Fruit fly (Drosophila melanogaster) whole organism, prepupa: ENCODE data around the gene CG44158.

Experiments used
- Blimp-1 ChIP-seq: fragments of 200-800 bp; sonication (Bioruptor generic); optimal IDR thresholded peaks from 3 replicates; lab custom pipeline; 2017; ENCODE audit warnings: missing biosample characterization, missing genetic modification characterization, mild to moderate bottlenecking, moderate library complexity, missing genetic modification reagents
- CG11902 ChIP-seq: fragments of 200-800 bp; sonication (Bioruptor generic); optimal IDR thresholded peaks from 3 replicates; lab custom pipeline; 2016; ENCODE audit warnings: missing biosample characterization, missing genetic modification characterization
- CG16779 ChIP-seq: fragments of 200-800 bp; sonication (Bioruptor generic); optimal IDR thresholded peaks from 3 replicates; lab custom pipeline; 2017; ENCODE audit warnings: missing biosample characterization, mild to moderate bottlenecking, missing genetic modification characterization
- CG6163 ChIP-seq: fragments of 200-800 bp; sonication (Bioruptor generic); IDR thresholded peaks from 3 replicates; pipeline ENCODE4 v1.3.6; 2022; ENCODE audit warnings: missing biosample characterization, missing genetic modification characterization
- CG7368 ChIP-seq: fragments of 200-800 bp; sonication (Bioruptor generic); optimal IDR thresholded peaks from 3 replicates; lab custom pipeline; 2016; ENCODE audit warnings: missing biosample characterization, missing genetic modification characterization
- CG8319 ChIP-seq: fragments of 200-800 bp; sonication (Bioruptor generic); optimal IDR thresholded peaks from 3 replicates; lab custom pipeline; 2016; ENCODE audit warnings: missing biosample characterization, missing genetic modification characterization
- Ets96B ChIP-seq: fragments of 200-800 bp; optimal IDR thresholded peaks from 2 replicates; lab custom pipeline; 2019; ENCODE audit warnings: missing biosample characterization, mild to moderate bottlenecking, missing genetic modification characterization, moderate library complexity
- Hr4 ChIP-seq: fragments of 200-800 bp; sonication (Bioruptor generic); optimal IDR thresholded peaks from 3 replicates; lab custom pipeline; 2016; ENCODE audit warnings: missing biosample characterization, missing genetic modification characterization
- dsx ChIP-seq: fragments of 200-800 bp; optimal IDR thresholded peaks from 3 replicates; lab custom pipeline; 2019; ENCODE audit warnings: missing biosample characterization, mild to moderate bottlenecking, missing genetic modification characterization, moderate library complexity; ENCODE audit not compliant: poor library complexity, severe bottlenecking
- eg ChIP-seq: fragments of 200-800 bp; sonication (Bioruptor generic); IDR thresholded peaks from 3 replicates; pipeline ENCODE4 v1.3.6; 2022; ENCODE audit warnings: missing biosample characterization, missing genetic modification characterization

DNA sequence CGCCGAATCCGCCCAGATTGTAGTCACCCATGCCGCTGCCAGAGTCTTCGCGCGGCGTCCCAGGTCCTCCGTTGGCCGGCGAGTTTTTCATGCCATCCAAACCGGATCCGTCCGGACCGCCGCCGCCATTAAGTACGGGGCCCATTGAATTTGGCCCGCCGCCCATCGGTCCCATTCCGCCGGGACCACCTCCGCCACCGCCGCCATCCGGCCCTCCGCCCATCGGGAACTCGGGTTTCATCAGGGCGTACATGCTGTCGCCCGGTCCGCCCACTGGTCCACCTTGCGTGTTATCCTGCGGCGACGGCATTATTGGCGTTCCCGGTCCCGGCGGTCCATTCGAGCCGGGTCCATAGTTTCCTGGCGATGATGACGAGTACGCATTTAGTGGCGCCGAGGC lies 13.3 kb upstream of the CG44158 start:
- no peak for TF ChIP-seq Blimp-1 (GFP tag; lab: Kevin White, UChicago)
- TF ChIP-seq Ets96B (tag; lab: Kevin White, UChicago): no peak
- TF ChIP-seq dsx: no peak
- TF ChIP-seq CG8319 (GFP tag; lab: Kevin White, UChicago): no peak
- no peak for TF ChIP-seq Hr4
- TF ChIP-seq CG6163: no peak
- no peak for TF ChIP-seq CG16779 (tag; lab: Kevin White, UChicago)
- TF ChIP-seq CG7368 (GFP tag; lab: Kevin White, UChicago): no peak
- TF ChIP-seq eg (GFP tag; lab: Robert Waterston, UW): no peak
- no peak for TF ChIP-seq CG11902 (GFP tag; lab: Kevin White, UChicago)
